Fruit fly (Drosophila melanogaster): ENCODE measurements around the gene orb2.

The orb2 gene

dm6 chr3L:8920710-8921109 is 33.6 kb downstream of the orb2 start (continued):
- TF ChIP-seq CG12659 (GFP tag; optimal IDR thresholded peaks at IDR 0.05) (peak; percentile 42), CG4820 (GFP tag; optimal IDR thresholded peaks at IDR 0.05) (peak; percentile 56), vfl (GFP tag; optimal IDR thresholded peaks at IDR 0.05) (no peak), Optix (GFP tag; IDR thresholded peaks at IDR 0.05) (no peak), ci (GFP tag; IDR thresholded peaks at IDR 0.05) (peak; percentile 86), ac (GFP tag; optimal IDR thresholded peaks at IDR 0.05) (no peak), CG34376 (GFP tag; optimal IDR thresholded peaks at IDR 0.05) (no peak), tgo (GFP tag; IDR thresholded peaks at IDR 0.05) (peak; percentile 58; the same call in 1 of the 3 replicates), sug (tag; optimal IDR thresholded peaks at IDR 0.05) (peak; percentile 28), ara (GFP tag; IDR thresholded peaks at IDR 0.05) (peak; percentile 54; the same call in 1 of the 2 replicates), Vsx1 (GFP tag; optimal IDR thresholded peaks at IDR 0.05) (no peak), H2.0 (GFP tag; IDR thresholded peaks at IDR 0.05) (peak; percentile 44), ssp (GFP tag; IDR thresholded peaks at IDR 0.05) (0 out of 2 replicates have a peak, but pooled peaks have one; percentile 35), tio (GFP tag; optimal IDR thresholded peaks at IDR 0.05) (peak; percentile 46), CG2712 (tag; optimal IDR thresholded peaks at IDR 0.05) (peak; percentile 75), CG3726 (GFP tag; IDR thresholded peaks at IDR 0.05) (peak; percentile 50; the same call in 1 of the 3 replicates), aop (GFP tag; IDR thresholded peaks at IDR 0.05) (0 out of 2 replicates have a peak, but pooled peaks have one; percentile 6), sqz (GFP tag; optimal IDR thresholded peaks at IDR 0.05) (no peak), CoRest (tag; optimal IDR thresholded peaks at IDR 0.05) (peak; percentile 61), CG7372 (GFP tag; IDR thresholded peaks at IDR 0.05) (peak; percentile 27; the same call in 1 of the 2 replicates), ken (GFP tag; IDR thresholded peaks at IDR 0.05) (peak; percentile 55; the same call in 1 of the 3 replicates), Rfx (GFP tag; IDR thresholded peaks at IDR 0.05) (peak; percentile 79), lov (optimal IDR thresholded peaks at IDR 0.05) (no peak), lov (GFP tag; IDR thresholded peaks at IDR 0.05) (0 out of 3 replicates have a peak, but pooled peaks have one; percentile 50), Rx (GFP tag; IDR thresholded peaks at IDR 0.05) (peak; percentile 57; the same call in 1 of the 2 replicates), H15 (GFP tag; IDR thresholded peaks at IDR 0.05) (peak; percentile 62; the same call in 1 of the 3 replicates), CG9876 (GFP tag; optimal IDR thresholded peaks at IDR 0.05) (no peak), h (optimal IDR thresholded peaks at IDR 0.05) (no peak), cato (GFP tag; optimal IDR thresholded peaks at IDR 0.05; ENCODE audit: borderline replicate concordance) (peak; percentile 32), nerfin-2 (GFP tag; IDR thresholded peaks at IDR 0.05; ENCODE audit: partially characterized antibody) (no peak), Nf-YA (GFP tag; IDR thresholded peaks at IDR 0.05) (no peak), sens-2 (GFP tag; IDR thresholded peaks at IDR 0.05) (peak; percentile 22; the same call in 1 of the 2 replicates), dmrt11E (tag; optimal IDR thresholded peaks at IDR 0.05) (peak; percentile 19), CG30431 (GFP tag; optimal IDR thresholded peaks at IDR 0.05) (no peak), B-H2 (GFP tag; optimal IDR thresholded peaks at IDR 0.05) (no peak), CG14014 (GFP tag; IDR thresholded peaks at IDR 0.05) (peak; percentile 54; the same call in 1 of the 2 replicates), CG8924 (tag; optimal IDR thresholded peaks at IDR 0.05) (peak; percentile 62), CG5245 (GFP tag; optimal IDR thresholded peaks at IDR 0.05) (peak; percentile 36), hth (optimal IDR thresholded peaks at IDR 0.05) (no peak), mam (GFP tag; optimal IDR thresholded peaks at IDR 0.05) (peak; percentile 51), CG6683 (GFP tag; optimal IDR thresholded peaks at IDR 0.05) (peak; percentile 29), CG14667 (GFP tag; IDR thresholded peaks at IDR 0.05) (peak; percentile 54), Chrac-16 (GFP tag; optimal IDR thresholded peaks at IDR 0.05) (peak; percentile 41), gcm (GFP tag; optimal IDR thresholded peaks at IDR 0.05) (peak; percentile 50), chn (GFP tag; optimal IDR thresholded peaks at IDR 0.05) (peak; percentile 38), Asciz (GFP tag; optimal IDR thresholded peaks at IDR 0.05) (peak; percentile 59), lola (GFP tag; optimal IDR thresholded peaks at IDR 0.05) (peak in 1 of 3 experiments; percentile 6), HLH4C (GFP tag; IDR thresholded peaks at IDR 0.05; ENCODE audit: partially characterized antibody) (no peak), CG30403 (GFP tag; optimal IDR thresholded peaks at IDR 0.05) (peak; percentile 67), CG12071 (GFP tag; optimal IDR thresholded peaks at IDR 0.05) (peak; percentile 69), ERR (GFP tag; optimal IDR thresholded peaks at IDR 0.05) (no peak), CG16779 (GFP tag; IDR thresholded peaks at IDR 0.05) (no peak)

Measured in whole organism, embryonic.